Worm (Caenorhabditis elegans) whole organism, L1 larva: ENCODE data around the gene mxl-3.

Source experiments
- C34B4.2 ChIP-seq: sonication (generic microtip); optimal IDR thresholded peaks from 2 replicates; lab custom pipeline; 2017; ENCODE audit warnings: mild to moderate bottlenecking, missing genetic modification characterization, missing compliant biosample characterization
- F16B12.6 ChIP-seq: fragments of 150-350 bp; optimal IDR thresholded peaks from 2 replicates; lab custom pipeline; 2014; ENCODE audit warnings: missing biosample characterization, missing genetic modification characterization
- alr-1 ChIP-seq: fragments of 200-800 bp; sonication (Bioruptor generic); optimal IDR thresholded peaks from 2 replicates; lab custom pipeline; 2018; ENCODE audit warnings: borderline replicate concordance, mild to moderate bottlenecking, missing genetic modification characterization, missing compliant biosample characterization
- ama-1 ChIP-seq: fragments of 150-350 bp; optimal IDR thresholded peaks from 2 replicates; lab custom pipeline; 2014
- blmp-1 ChIP-seq: fragments of 150-350 bp; optimal IDR thresholded peaks from 2 replicates; lab custom pipeline; 2014; ENCODE audit warnings: missing biosample characterization, missing genetic modification characterization
- ceh-8 ChIP-seq: fragments of 200-800 bp; sonication (Bioruptor generic); optimal IDR thresholded peaks from 2 replicates; lab custom pipeline; 2018; ENCODE audit warnings: mild to moderate bottlenecking, missing genetic modification characterization, moderate library complexity, missing compliant biosample characterization
- ceh-82 ChIP-seq, 3 experiments: fragments of 150-350 bp in 1 of 3; sonication (generic microtip) in 2 of 3; optimal IDR thresholded peaks; 2 replicates each; lab custom pipeline; 2014 to 2017; ENCODE audit warnings: missing biosample characterization in 3 of 3, missing genetic modification characterization in 3 of 3
- ces-1 ChIP-seq: fragments of 150-350 bp; optimal IDR thresholded peaks from 2 replicates; lab custom pipeline; 2014; ENCODE audit warnings: missing biosample characterization, missing genetic modification reagents, missing genetic modification characterization
- dsc-1 ChIP-seq: sonication (generic microtip); optimal IDR thresholded peaks from 2 replicates; lab custom pipeline; 2016; ENCODE audit warnings: mild to moderate bottlenecking, missing genetic modification characterization, missing compliant biosample characterization
- efl-1 ChIP-seq, 4 experiments: fragments of 150-350 bp; optimal IDR thresholded peaks in 3 of 4; peaks in 1 of 4; 1 replicate in 1 of 4; 2 replicates in 3 of 4; lab custom pipeline; 2014; ENCODE audit warnings: missing biosample characterization in 2 of 4, missing genetic modification characterization in 2 of 4, missing genetic modification reagents in 2 of 4
- efl-3 ChIP-seq: fragments of 200-800 bp; sonication (Bioruptor generic); optimal IDR thresholded peaks from 2 replicates; lab custom pipeline; 2018; ENCODE audit warnings: mild to moderate bottlenecking, missing genetic modification characterization, missing compliant biosample characterization
- egl-13 ChIP-seq: sonication (generic microtip); optimal IDR thresholded peaks from 2 replicates; lab custom pipeline; 2016; ENCODE audit warnings: missing genotype, missing genetic modification reagents, missing genetic modification characterization, missing compliant biosample characterization
- egl-27 ChIP-seq, 2 experiments: fragments of 150-350 bp in 1 of 2; sonication (generic microtip); optimal IDR thresholded peaks; 3 replicates each; lab custom pipeline; 2017 to 2018; ENCODE audit warnings: missing biosample characterization in 2 of 2, missing genetic modification characterization in 2 of 2, missing genetic modification reagents in 2 of 2
- elt-2 ChIP-seq: sonication (generic microtip); optimal IDR thresholded peaks from 2 replicates; lab custom pipeline; 2016; ENCODE audit warnings: missing genetic modification characterization, mild to moderate bottlenecking, inconsistent platforms, missing compliant biosample characterization, missing genetic modification reagents
- elt-3 ChIP-seq, 6 experiments: fragments of 150-350 bp in 1 of 6; sonication (generic microtip); optimal IDR thresholded peaks; 2 replicates each; lab custom pipeline; 2017 to 2018; ENCODE audit warnings: missing biosample characterization in 6 of 6, missing genetic modification characterization in 6 of 6, inconsistent platforms in 1 of 6
- ets-5 ChIP-seq: fragments of 200-800 bp; sonication (Bioruptor generic); IDR thresholded peaks from 2 replicates; pipeline ENCODE4 v1.3.6; 2022; ENCODE audit warnings: missing genetic modification characterization, missing compliant biosample characterization
- fkh-10 ChIP-seq: sonication (generic microtip); optimal IDR thresholded peaks from 2 replicates; lab custom pipeline; 2017; ENCODE audit warnings: missing biosample characterization, missing genetic modification reagents, missing genetic modification characterization
- hlh-17 ChIP-seq: fragments of 200-800 bp; sonication (Bioruptor generic); optimal IDR thresholded peaks from 2 replicates; lab custom pipeline; 2018; ENCODE audit warnings: missing genetic modification characterization, mild to moderate bottlenecking, missing compliant biosample characterization, moderate library complexity, borderline replicate concordance
- hlh-4 ChIP-seq: sonication (generic microtip); optimal IDR thresholded peaks from 2 replicates; lab custom pipeline; 2016; ENCODE audit warnings: mild to moderate bottlenecking, missing genetic modification characterization, missing compliant biosample characterization
- hpl-2 ChIP-seq: fragments of 150-350 bp; optimal IDR thresholded peaks from 2 replicates; lab custom pipeline; 2014; ENCODE audit warnings: missing biosample characterization, missing genetic modification reagents, missing genetic modification characterization
- isw-1 ChIP-seq: fragments of 200-800 bp; sonication (Bioruptor generic); IDR thresholded peaks from 2 replicates; pipeline ENCODE4 v1.3.6; 2022; ENCODE audit warnings: missing genetic modification characterization, missing compliant biosample characterization
- lin-13 ChIP-seq: fragments of 150-350 bp; optimal IDR thresholded peaks from 2 replicates; lab custom pipeline; 2014; ENCODE audit warnings: missing biosample characterization, missing genetic modification reagents, missing genetic modification characterization
- lin-14 ChIP-seq: fragments of 200-800 bp; sonication (Bioruptor generic); optimal IDR thresholded peaks from 2 replicates; lab custom pipeline; 2018; ENCODE audit warnings: mild to moderate bottlenecking, missing genetic modification characterization, moderate library complexity, missing compliant biosample characterization
- lin-35 ChIP-seq, 2 experiments: fragments of 150-350 bp; optimal IDR thresholded peaks; 2 replicates each; lab custom pipeline; 2014; ENCODE audit warnings: missing biosample characterization in 2 of 2, missing genetic modification characterization in 2 of 2, missing genetic modification reagents in 2 of 2
- lir-3 ChIP-seq: sonication (generic microtip); optimal IDR thresholded peaks from 2 replicates; lab custom pipeline; 2016; ENCODE audit warnings: mild to moderate bottlenecking, missing genetic modification characterization, moderate library complexity, missing compliant biosample characterization; ENCODE audit not compliant: poor library complexity
- lsy-2 ChIP-seq, 2 experiments: fragments of 150-350 bp; optimal IDR thresholded peaks; 2 replicates each; lab custom pipeline; 2014; ENCODE audit warnings: missing biosample characterization in 2 of 2, missing genetic modification characterization in 2 of 2
- mab-9 ChIP-seq: fragments of 200-800 bp; sonication (Bioruptor generic); IDR thresholded peaks from 2 replicates; pipeline ENCODE4 v1.3.6; 2022; ENCODE audit warnings: missing genetic modification reagents, missing genetic modification characterization, missing compliant biosample characterization
- mdl-1 ChIP-seq, 2 experiments: fragments of 150-350 bp; optimal IDR thresholded peaks; 2 replicates each; lab custom pipeline; 2014 to 2017; ENCODE audit warnings: missing biosample characterization in 2 of 2, missing genetic modification characterization in 2 of 2, inconsistent platforms in 1 of 2
- mef-2 ChIP-seq: fragments of 150-350 bp; optimal IDR thresholded peaks from 2 replicates; lab custom pipeline; 2014; ENCODE audit warnings: missing biosample characterization, missing genetic modification characterization
- nhr-11 ChIP-seq: fragments of 150-350 bp; optimal IDR thresholded peaks from 2 replicates; lab custom pipeline; 2014; ENCODE audit warnings: missing biosample characterization, missing genetic modification characterization
- nhr-19 ChIP-seq: fragments of 200-800 bp; sonication (Bioruptor generic); conservative IDR thresholded peaks from 2 replicates; pipeline ENCODE4 v1.3.6; 2022; ENCODE audit warnings: missing genetic modification characterization, missing compliant biosample characterization
- nhr-71 ChIP-seq: sonication (generic microtip); optimal IDR thresholded peaks from 2 replicates; lab custom pipeline; 2016; ENCODE audit warnings: mild to moderate bottlenecking, missing genetic modification characterization, moderate library complexity, missing compliant biosample characterization
- nhr-76 ChIP-seq: sonication (generic microtip); optimal IDR thresholded peaks from 2 replicates; lab custom pipeline; 2017; ENCODE audit warnings: missing biosample characterization, missing genetic modification characterization
- nhr-84 ChIP-seq: sonication (generic microtip); optimal IDR thresholded peaks from 2 replicates; lab custom pipeline; 2017; ENCODE audit warnings: missing biosample characterization, missing genetic modification characterization
- nhr-85 ChIP-seq: sonication (generic microtip); peaks from one replicate; lab custom pipeline; 2016; ENCODE audit warnings: missing genetic modification characterization, inconsistent platforms, missing compliant biosample characterization
- nhr-90 ChIP-seq: sonication (generic microtip); optimal IDR thresholded peaks from 2 replicates; lab custom pipeline; 2016; ENCODE audit warnings: mild to moderate bottlenecking, missing genetic modification characterization, missing compliant biosample characterization; ENCODE audit not compliant: poor library complexity
- rnt-1 ChIP-seq: sonication (generic microtip); optimal IDR thresholded peaks from 2 replicates; lab custom pipeline; 2016; ENCODE audit warnings: mild to moderate bottlenecking, missing genetic modification characterization, moderate library complexity, missing compliant biosample characterization
- snu-23 ChIP-seq: sonication (generic microtip); optimal IDR thresholded peaks from 2 replicates; lab custom pipeline; 2016; ENCODE audit warnings: missing genetic modification characterization, missing compliant biosample characterization
- sox-4 ChIP-seq: sonication (generic microtip); optimal IDR thresholded peaks from 2 replicates; lab custom pipeline; 2016; ENCODE audit warnings: missing genetic modification characterization, missing compliant biosample characterization
- sptf-1 ChIP-seq: fragments of 150-350 bp; optimal IDR thresholded peaks from 2 replicates; lab custom pipeline; 2014; ENCODE audit warnings: missing biosample characterization, missing genetic modification characterization
- swsn-7 ChIP-seq: sonication (generic microtip); optimal IDR thresholded peaks from 2 replicates; lab custom pipeline; 2016; ENCODE audit warnings: missing genetic modification characterization, missing compliant biosample characterization
- tlp-1 ChIP-seq: fragments of 150-350 bp; optimal IDR thresholded peaks from 2 replicates; lab custom pipeline; 2014; ENCODE audit warnings: missing biosample characterization, missing genetic modification characterization
- unc-130 ChIP-seq: fragments of 150-350 bp; optimal IDR thresholded peaks from 2 replicates; lab custom pipeline; 2017; ENCODE audit warnings: missing biosample characterization, missing genetic modification characterization, inconsistent platforms
- unc-30 ChIP-seq: sonication (generic microtip); optimal IDR thresholded peaks from 2 replicates; lab custom pipeline; 2017; ENCODE audit warnings: missing biosample characterization, missing genetic modification characterization
- xbp-1 ChIP-seq: sonication (generic microtip); optimal IDR thresholded peaks from 2 replicates; lab custom pipeline; 2016; ENCODE audit warnings: missing genetic modification characterization, missing compliant biosample characterization
- ztf-11 ChIP-seq, 2 experiments: sonication (generic microtip); optimal IDR thresholded peaks; 2 replicates each; lab custom pipeline; 2016 to 2017; ENCODE audit warnings: missing genetic modification characterization in 2 of 2, missing biosample characterization in 1 of 2, missing compliant biosample characterization in 1 of 2
- ztf-4 ChIP-seq: fragments of 150-350 bp; optimal IDR thresholded peaks from 2 replicates; lab custom pipeline; 2014; ENCODE audit warnings: missing biosample characterization, missing genetic modification characterization

The mxl-3 gene

ce11 chrX:13339029-13339626, 11.5 kb downstream of the mxl-3 start:
- TF ChIP-seq efl-3 (GFP tag; lab: Kevin White, UChicago) (no peak), nhr-71 (tag; lab: Kevin White, UChicago) (peak; percentile 5), elt-2 (tag; lab: Kevin White, UChicago) (peak; percentile 66), ama-1 (no peak), sox-4 (tag; lab: Kevin White, UChicago) (no peak), ets-5 (GFP tag; lab: Robert Waterston, UW) (no peak), efl-1 (optimal IDR thresholded peaks at IDR 0.05; lab: Kevin White, UChicago) (no peak), efl-1 (GFP tag; optimal IDR thresholded peaks at IDR 0.05 in 1 of 2; lab: Kevin White, UChicago) (peak in 1 of 2 experiments; percentile 21), lin-14 (GFP tag; lab: Kevin White, UChicago) (no peak), isw-1 (no peak)

DNA sequence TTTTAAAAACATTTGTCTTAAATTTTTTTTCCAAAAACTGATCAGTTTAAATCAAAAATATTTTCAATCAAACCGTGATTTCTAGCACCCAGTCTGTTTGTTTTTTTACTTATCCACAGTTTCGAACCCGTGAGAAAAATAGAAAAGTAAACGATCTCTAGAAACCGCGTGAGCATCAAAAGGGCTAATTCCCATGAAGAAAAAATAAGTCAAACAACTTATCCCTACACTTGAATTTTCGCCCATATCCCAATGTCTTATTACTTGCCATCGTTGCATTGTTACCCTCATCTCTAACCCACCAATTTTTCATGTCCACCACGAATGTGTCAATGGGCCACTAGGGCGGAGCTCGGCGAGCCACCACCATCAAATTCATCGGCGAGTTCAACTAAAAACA, 12.9 kb downstream of the mxl-3 start, which contains the start of gene ptr-24:
ptr-24 (plus strand) TSS at position 301 of the 400 bp plus-strand sequence.
- TF ChIP-seq snu-23 (GFP tag; lab: Kevin White, UChicago): no peak
- TF ChIP-seq unc-30: no peak
- no peak for TF ChIP-seq ztf-4 (tag; lab: Kevin White, UChicago)
- TF ChIP-seq sptf-1 (tag; lab: Kevin White, UChicago): no peak
- no peak for TF ChIP-seq alr-1 (tag; lab: Kevin White, UChicago)
- no peak for TF ChIP-seq ceh-82 (tag; optimal IDR thresholded peaks at IDR 0.05; lab: Kevin White, UChicago)
- TF ChIP-seq hlh-4 (tag; lab: Kevin White, UChicago): no peak
- TF ChIP-seq rnt-1 (tag; lab: Kevin White, UChicago): no peak
- TF ChIP-seq hlh-17 (GFP tag; lab: Kevin White, UChicago): no peak
- TF ChIP-seq ceh-8 (GFP tag; lab: Kevin White, UChicago): no peak
- TF ChIP-seq tlp-1 (tag; lab: Kevin White, UChicago): no peak
- TF ChIP-seq F16B12.6 (tag; lab: Kevin White, UChicago): no peak
- no peak for TF ChIP-seq ces-1 (GFP tag; lab: Kevin White, UChicago)
- TF ChIP-seq unc-130 (tag; lab: Kevin White, UChicago): no peak
- no peak for TF ChIP-seq C34B4.2

- TF ChIP-seq ets-5 (GFP tag; lab: Robert Waterston, UW) (no peak), hpl-2 (no peak), swsn-7 (tag; lab: Kevin White, UChicago) (no peak), nhr-19 (peak; percentile 54), egl-13 (tag; lab: Kevin White, UChicago) (no peak), dsc-1 (tag; lab: Kevin White, UChicago) (peak; percentile 40), lin-14 (GFP tag; lab: Kevin White, UChicago) (peak; percentile 85), lin-35 (GFP tag; optimal IDR thresholded peaks at IDR 0.05; lab: Kevin White, UChicago) (no peak), fkh-10 (GFP tag; lab: Kevin White, UChicago) (no peak), ztf-11 (tag; optimal IDR thresholded peaks at IDR 0.05; lab: Kevin White, UChicago) (no peak), nhr-85 (tag; lab: Kevin White, UChicago) (no peak), tlp-1 (tag; lab: Kevin White, UChicago) (no peak), nhr-90 (tag; lab: Kevin White, UChicago) (no peak), lsy-2 (tag; optimal IDR thresholded peaks at IDR 0.05; lab: Kevin White, UChicago) (peak in 1 of 2 experiments; percentile 50), egl-27 (tag; optimal IDR thresholded peaks at IDR 0.05; lab: Kevin White, UChicago) (no peak), nhr-76 (tag; lab: Kevin White, UChicago) (no peak), rnt-1 (tag; lab: Kevin White, UChicago) (peak; percentile 70), ztf-4 (tag; lab: Kevin White, UChicago) (no peak), mab-9 (GFP tag; lab: Robert Waterston, UW) (peak; percentile 20; the same call in 1 of the 2 replicates), lin-13 (GFP tag; lab: Kevin White, UChicago) (no peak), mef-2 (tag; lab: Kevin White, UChicago) (no peak), mdl-1 (tag; optimal IDR thresholded peaks at IDR 0.05; lab: Kevin White, UChicago) (peak in 1 of 2 experiments; percentile 70), xbp-1 (tag; lab: Kevin White, UChicago) (no peak), blmp-1 (tag; lab: Kevin White, UChicago) (no peak), nhr-11 (tag; lab: Kevin White, UChicago) (no peak), lir-3 (tag; lab: Kevin White, UChicago) (no peak), elt-3 (tag; optimal IDR thresholded peaks at IDR 0.05; lab: Kevin White, UChicago) (no peak), nhr-84 (tag; lab: Kevin White, UChicago) (no peak), unc-130 (tag; lab: Kevin White, UChicago) (peak; percentile 35)
These were observed 13.6 kb downstream of the mxl-3 start for ce11 chrX:13337000-13337399.
